Worm (Caenorhabditis elegans): ENCODE data around the gene C33D9.6.

DNA sequence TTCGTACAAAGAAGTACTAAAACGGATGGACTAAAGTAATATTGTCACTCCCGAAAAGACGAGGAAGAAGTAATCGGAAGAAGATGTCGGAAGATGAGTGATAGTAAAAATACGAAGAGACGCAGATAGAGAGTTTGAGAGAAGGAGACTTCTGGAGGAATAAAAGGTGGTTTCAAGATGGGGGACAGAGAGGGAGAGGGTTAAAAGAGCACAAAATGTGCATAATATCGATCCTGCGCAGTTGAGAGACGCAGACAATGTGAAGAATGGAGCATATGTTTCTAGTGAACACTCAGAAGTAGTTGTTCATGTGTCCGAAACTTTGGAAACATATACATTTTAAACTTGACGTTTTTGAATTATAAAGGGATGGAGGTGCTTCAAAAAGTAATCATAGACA lies 15.5 kb downstream of the C33D9.6 start:
- TF ChIP-seq tra-4 (tag; optimal IDR thresholded peaks at IDR 0.05) (no peak), pes-1 (GFP tag; IDR thresholded peaks at IDR 0.05) (no peak), B0310.2 (tag; optimal IDR thresholded peaks at IDR 0.05) (no peak), ama-1 (optimal IDR thresholded peaks at IDR 0.05) (no peak), sea-1 (GFP tag; conservative IDR thresholded peaks at IDR 0.05) (no peak), hmbx-1 (tag; optimal IDR thresholded peaks at IDR 0.05) (no peak), tbx-37 (GFP tag; conservative IDR thresholded peaks at IDR 0.05) (no peak)

Data from whole organism, early embryonic.